Fruit fly (Drosophila melanogaster): Measurements from ENCODE around the gene Strump.

Strump gene

dm6 chr3L:16160073-16160398 lies 38.2 kb downstream of the Strump start:
- TF ChIP-seq sens-2 (GFP tag; IDR thresholded peaks at IDR 0.05), result no peak
- no peak for TF ChIP-seq Oaz (GFP tag; IDR thresholded peaks at IDR 0.05)
- peak; percentile 58 for TF ChIP-seq CG2678 (tag; optimal IDR thresholded peaks at IDR 0.05)
- TF ChIP-seq ap (GFP tag; IDR thresholded peaks at IDR 0.05), result no peak
- TF ChIP-seq br (optimal IDR thresholded peaks at IDR 0.05), result no peak
- TF ChIP-seq NK7.1 (GFP tag; optimal IDR thresholded peaks at IDR 0.05), result no peak
- TF ChIP-seq CG8924 (tag; optimal IDR thresholded peaks at IDR 0.05), result no peak
- TF ChIP-seq CG6765 (GFP tag; optimal IDR thresholded peaks at IDR 0.05), result no peak
- TF ChIP-seq pzg (GFP tag; optimal IDR thresholded peaks at IDR 0.05), result no peak
- TF ChIP-seq psq (GFP tag; optimal IDR thresholded peaks at IDR 0.05), result no peak
- TF ChIP-seq HHEX (GFP tag; optimal IDR thresholded peaks at IDR 0.05), result no peak
- no peak for TF ChIP-seq CG17829 (tag; optimal IDR thresholded peaks at IDR 0.05)
- TF ChIP-seq pb (GFP tag; optimal IDR thresholded peaks at IDR 0.05), result no peak
- no peak for TF ChIP-seq en (GFP tag; optimal IDR thresholded peaks at IDR 0.05)
- no peak for TF ChIP-seq ssp (GFP tag; IDR thresholded peaks at IDR 0.05)
- TF ChIP-seq HLHmδ (GFP tag; optimal IDR thresholded peaks at IDR 0.05), result no peak
- no peak for TF ChIP-seq tx (GFP tag; optimal IDR thresholded peaks at IDR 0.05)
- TF ChIP-seq CG10209 (GFP tag; optimal IDR thresholded peaks at IDR 0.05), result no peak
- no peak for TF ChIP-seq CG7556 (GFP tag; optimal IDR thresholded peaks at IDR 0.05)
- TF ChIP-seq sima (GFP tag; optimal IDR thresholded peaks at IDR 0.05), result no peak
- TF ChIP-seq CG9876 (GFP tag; optimal IDR thresholded peaks at IDR 0.05), result no peak
- TF ChIP-seq ken (GFP tag; IDR thresholded peaks at IDR 0.05), result no peak
- peak; percentile 49 for TF ChIP-seq PHDP (tag; optimal IDR thresholded peaks at IDR 0.05)
- no peak for TF ChIP-seq Hand (GFP tag; optimal IDR thresholded peaks at IDR 0.05)
- no peak for TF ChIP-seq phol (tag; optimal IDR thresholded peaks at IDR 0.05)
- no peak for TF ChIP-seq CG5245 (GFP tag; optimal IDR thresholded peaks at IDR 0.05)
- no peak for TF ChIP-seq nmo (GFP tag; optimal IDR thresholded peaks at IDR 0.05)
- TF ChIP-seq Usf (GFP tag; optimal IDR thresholded peaks at IDR 0.05), result no peak
- no peak for TF ChIP-seq CG4404 (GFP tag; IDR thresholded peaks at IDR 0.05)
- TF ChIP-seq lab (GFP tag; optimal IDR thresholded peaks at IDR 0.05), result peak; percentile 60
- no peak for TF ChIP-seq CrebB (tag; optimal IDR thresholded peaks at IDR 0.05)
- no peak for TF ChIP-seq pan (optimal IDR thresholded peaks at IDR 0.05)
- no peak for TF ChIP-seq pan (GFP tag; optimal IDR thresholded peaks at IDR 0.05 in 1 of 2, IDR thresholded peaks at IDR 0.05 in 1 of 2)
- no peak for TF ChIP-seq kni (GFP tag; optimal IDR thresholded peaks at IDR 0.05)
- no peak for TF ChIP-seq gfzf (GFP tag; optimal IDR thresholded peaks at IDR 0.05)
- no peak for TF ChIP-seq bsh (GFP tag; optimal IDR thresholded peaks at IDR 0.05)
- no peak for TF ChIP-seq HLH54F (GFP tag; optimal IDR thresholded peaks at IDR 0.05)
- no peak for TF ChIP-seq Max (GFP tag; optimal IDR thresholded peaks at IDR 0.05)
- TF ChIP-seq CG33213 (GFP tag; optimal IDR thresholded peaks at IDR 0.05), result no peak
- TF ChIP-seq CG30020 (tag; optimal IDR thresholded peaks at IDR 0.05), result no peak
- no peak for TF ChIP-seq Atf3 (GFP tag; optimal IDR thresholded peaks at IDR 0.05)
- TF ChIP-seq mirr (GFP tag; optimal IDR thresholded peaks at IDR 0.05), result no peak
- TF ChIP-seq CG10959 (GFP tag; IDR thresholded peaks at IDR 0.05), result no peak
- TF ChIP-seq scrt (GFP tag; optimal IDR thresholded peaks at IDR 0.05), result no peak
- TF ChIP-seq gcm (GFP tag; optimal IDR thresholded peaks at IDR 0.05), result no peak
- no peak for TF ChIP-seq Xrp1 (GFP tag; IDR thresholded peaks at IDR 0.05)
- no peak for TF ChIP-seq CG31365 (tag; optimal IDR thresholded peaks at IDR 0.05)
- TF ChIP-seq CG34422 (GFP tag; IDR thresholded peaks at IDR 0.05), result no peak
- no peak for TF ChIP-seq Nf-YB (GFP tag; optimal IDR thresholded peaks at IDR 0.05)
- TF ChIP-seq CG7271 (tag; optimal IDR thresholded peaks at IDR 0.05), result no peak
- no peak for TF ChIP-seq NfI (GFP tag; optimal IDR thresholded peaks at IDR 0.05)
- no peak for TF ChIP-seq Lhr (GFP tag; optimal IDR thresholded peaks at IDR 0.05)
- no peak for TF ChIP-seq Gsc (GFP tag; IDR thresholded peaks at IDR 0.05)
